Worm (Caenorhabditis elegans) whole organism, L1 larva: Measurements from ENCODE around the gene W02H5.2.

ENCODE experiments used
- C16A3.4 ChIP-seq: fragments of 150-350 bp; optimal IDR thresholded peaks from 2 replicates; lab custom pipeline; 2014; ENCODE audit warnings: missing biosample characterization, missing genetic modification characterization
- C34B4.2 ChIP-seq: sonication (generic microtip); optimal IDR thresholded peaks from 2 replicates; lab custom pipeline; 2017; ENCODE audit warnings: mild to moderate bottlenecking, missing genetic modification characterization, missing compliant biosample characterization
- F16B12.6 ChIP-seq: fragments of 150-350 bp; optimal IDR thresholded peaks from 2 replicates; lab custom pipeline; 2014; ENCODE audit warnings: missing biosample characterization, missing genetic modification characterization
- Y116A8C.19 ChIP-seq: sonication (generic microtip); optimal IDR thresholded peaks from 2 replicates; lab custom pipeline; 2016; ENCODE audit warnings: missing compliant biosample characterization, missing genetic modification characterization, borderline replicate concordance
- aha-1 ChIP-seq: fragments of 150-350 bp; optimal IDR thresholded peaks from 2 replicates; lab custom pipeline; 2014; ENCODE audit warnings: missing biosample characterization, missing genetic modification characterization
- alr-1 ChIP-seq: fragments of 200-800 bp; sonication (Bioruptor generic); optimal IDR thresholded peaks from 2 replicates; lab custom pipeline; 2018; ENCODE audit warnings: borderline replicate concordance, mild to moderate bottlenecking, missing genetic modification characterization, missing compliant biosample characterization
- ama-1 ChIP-seq: fragments of 150-350 bp; optimal IDR thresholded peaks from 2 replicates; lab custom pipeline; 2014
- ceh-63 ChIP-seq: fragments of 200-800 bp; sonication (Bioruptor generic); optimal IDR thresholded peaks from 2 replicates; lab custom pipeline; 2018; ENCODE audit warnings: mild to moderate bottlenecking, missing genetic modification characterization, missing compliant biosample characterization
- ceh-82 ChIP-seq, 3 experiments: fragments of 150-350 bp in 1 of 3; sonication (generic microtip) in 2 of 3; optimal IDR thresholded peaks; 2 replicates each; lab custom pipeline; 2014 to 2017; ENCODE audit warnings: missing biosample characterization in 3 of 3, missing genetic modification characterization in 3 of 3
- ceh-88 ChIP-seq: fragments of 200-800 bp; sonication (Bioruptor generic); IDR thresholded peaks from 2 replicates; pipeline ENCODE4 v1.3.6; 2022; ENCODE audit warnings: missing genetic modification characterization, missing compliant biosample characterization
- ces-1 ChIP-seq: fragments of 150-350 bp; optimal IDR thresholded peaks from 2 replicates; lab custom pipeline; 2014; ENCODE audit warnings: missing biosample characterization, missing genetic modification reagents, missing genetic modification characterization
- dsc-1 ChIP-seq: sonication (generic microtip); optimal IDR thresholded peaks from 2 replicates; lab custom pipeline; 2016; ENCODE audit warnings: mild to moderate bottlenecking, missing genetic modification characterization, missing compliant biosample characterization
- efl-1 ChIP-seq, 4 experiments: fragments of 150-350 bp; optimal IDR thresholded peaks in 3 of 4; peaks in 1 of 4; 1 replicate in 1 of 4; 2 replicates in 3 of 4; lab custom pipeline; 2014; ENCODE audit warnings: missing biosample characterization in 2 of 4, missing genetic modification characterization in 2 of 4, missing genetic modification reagents in 2 of 4
- efl-3 ChIP-seq: fragments of 200-800 bp; sonication (Bioruptor generic); optimal IDR thresholded peaks from 2 replicates; lab custom pipeline; 2018; ENCODE audit warnings: mild to moderate bottlenecking, missing genetic modification characterization, missing compliant biosample characterization
- egl-27 ChIP-seq, 2 experiments: fragments of 150-350 bp in 1 of 2; sonication (generic microtip); optimal IDR thresholded peaks; 3 replicates each; lab custom pipeline; 2017 to 2018; ENCODE audit warnings: missing biosample characterization in 2 of 2, missing genetic modification characterization in 2 of 2, missing genetic modification reagents in 2 of 2
- elt-2 ChIP-seq: sonication (generic microtip); optimal IDR thresholded peaks from 2 replicates; lab custom pipeline; 2016; ENCODE audit warnings: missing genetic modification characterization, mild to moderate bottlenecking, inconsistent platforms, missing compliant biosample characterization, missing genetic modification reagents
- ets-5 ChIP-seq: fragments of 200-800 bp; sonication (Bioruptor generic); IDR thresholded peaks from 2 replicates; pipeline ENCODE4 v1.3.6; 2022; ENCODE audit warnings: missing genetic modification characterization, missing compliant biosample characterization
- fkh-8 ChIP-seq: sonication (generic microtip); optimal IDR thresholded peaks from 2 replicates; lab custom pipeline; 2016; ENCODE audit warnings: mild to moderate bottlenecking, missing genetic modification characterization, missing compliant biosample characterization
- fos-1 ChIP-seq: fragments of 150-350 bp; optimal IDR thresholded peaks from 2 replicates; lab custom pipeline; 2014; ENCODE audit warnings: missing biosample characterization, missing genetic modification characterization
- hlh-4 ChIP-seq: sonication (generic microtip); optimal IDR thresholded peaks from 2 replicates; lab custom pipeline; 2016; ENCODE audit warnings: mild to moderate bottlenecking, missing genetic modification characterization, missing compliant biosample characterization
- irx-1 ChIP-seq: sonication (generic microtip); optimal IDR thresholded peaks from 2 replicates; lab custom pipeline; 2016; ENCODE audit warnings: missing genetic modification characterization, missing compliant biosample characterization
- lin-35 ChIP-seq, 2 experiments: fragments of 150-350 bp; optimal IDR thresholded peaks; 2 replicates each; lab custom pipeline; 2014; ENCODE audit warnings: missing biosample characterization in 2 of 2, missing genetic modification characterization in 2 of 2, missing genetic modification reagents in 2 of 2
- lin-39 ChIP-seq: fragments of 150-350 bp; optimal IDR thresholded peaks from 2 replicates; lab custom pipeline; 2014; ENCODE audit warnings: missing biosample characterization, missing genetic modification reagents, missing genetic modification characterization
- lir-3 ChIP-seq: sonication (generic microtip); optimal IDR thresholded peaks from 2 replicates; lab custom pipeline; 2016; ENCODE audit warnings: mild to moderate bottlenecking, missing genetic modification characterization, moderate library complexity, missing compliant biosample characterization; ENCODE audit not compliant: poor library complexity
- mef-2 ChIP-seq: fragments of 150-350 bp; optimal IDR thresholded peaks from 2 replicates; lab custom pipeline; 2014; ENCODE audit warnings: missing biosample characterization, missing genetic modification characterization
- mep-1 ChIP-seq: fragments of 150-350 bp; optimal IDR thresholded peaks from 2 replicates; lab custom pipeline; 2014; ENCODE audit warnings: missing biosample characterization, missing genetic modification characterization
- nhr-11 ChIP-seq: fragments of 150-350 bp; optimal IDR thresholded peaks from 2 replicates; lab custom pipeline; 2014; ENCODE audit warnings: missing biosample characterization, missing genetic modification characterization
- nhr-28 ChIP-seq: fragments of 150-350 bp; optimal IDR thresholded peaks from 2 replicates; lab custom pipeline; 2014; ENCODE audit warnings: missing biosample characterization, missing genetic modification characterization
- nhr-71 ChIP-seq: sonication (generic microtip); optimal IDR thresholded peaks from 2 replicates; lab custom pipeline; 2016; ENCODE audit warnings: mild to moderate bottlenecking, missing genetic modification characterization, moderate library complexity, missing compliant biosample characterization
- nhr-76 ChIP-seq: sonication (generic microtip); optimal IDR thresholded peaks from 2 replicates; lab custom pipeline; 2017; ENCODE audit warnings: missing biosample characterization, missing genetic modification characterization
- nhr-84 ChIP-seq: sonication (generic microtip); optimal IDR thresholded peaks from 2 replicates; lab custom pipeline; 2017; ENCODE audit warnings: missing biosample characterization, missing genetic modification characterization
- nhr-90 ChIP-seq: sonication (generic microtip); optimal IDR thresholded peaks from 2 replicates; lab custom pipeline; 2016; ENCODE audit warnings: mild to moderate bottlenecking, missing genetic modification characterization, missing compliant biosample characterization; ENCODE audit not compliant: poor library complexity
- pax-3 ChIP-seq: fragments of 200-800 bp; sonication (Bioruptor generic); optimal IDR thresholded peaks from 2 replicates; lab custom pipeline; 2018; ENCODE audit warnings: mild to moderate bottlenecking, missing genetic modification characterization, moderate library complexity, missing compliant biosample characterization
- rnt-1 ChIP-seq: sonication (generic microtip); optimal IDR thresholded peaks from 2 replicates; lab custom pipeline; 2016; ENCODE audit warnings: mild to moderate bottlenecking, missing genetic modification characterization, moderate library complexity, missing compliant biosample characterization
- skn-1 ChIP-seq: fragments of 150-350 bp; optimal IDR thresholded peaks from 2 replicates; lab custom pipeline; 2014; ENCODE audit warnings: missing biosample characterization, missing genetic modification characterization
- sox-4 ChIP-seq: sonication (generic microtip); optimal IDR thresholded peaks from 2 replicates; lab custom pipeline; 2016; ENCODE audit warnings: missing genetic modification characterization, missing compliant biosample characterization
- sptf-1 ChIP-seq: fragments of 150-350 bp; optimal IDR thresholded peaks from 2 replicates; lab custom pipeline; 2014; ENCODE audit warnings: missing biosample characterization, missing genetic modification characterization
- swsn-7 ChIP-seq: sonication (generic microtip); optimal IDR thresholded peaks from 2 replicates; lab custom pipeline; 2016; ENCODE audit warnings: missing genetic modification characterization, missing compliant biosample characterization
- tlp-1 ChIP-seq: fragments of 150-350 bp; optimal IDR thresholded peaks from 2 replicates; lab custom pipeline; 2014; ENCODE audit warnings: missing biosample characterization, missing genetic modification characterization
- unc-62 ChIP-seq: fragments of 150-350 bp; optimal IDR thresholded peaks from 2 replicates; lab custom pipeline; 2014; ENCODE audit warnings: missing biosample characterization, missing genetic modification reagents, missing genetic modification characterization
- unc-86 ChIP-seq: sonication (generic microtip); optimal IDR thresholded peaks from 2 replicates; lab custom pipeline; 2016; ENCODE audit warnings: missing genetic modification characterization, missing compliant biosample characterization
- vab-15 ChIP-seq: sonication (generic microtip); optimal IDR thresholded peaks from 2 replicates; lab custom pipeline; 2017; ENCODE audit warnings: missing genotype, mild to moderate bottlenecking, missing genetic modification characterization, missing compliant biosample characterization
- xbp-1 ChIP-seq: sonication (generic microtip); optimal IDR thresholded peaks from 2 replicates; lab custom pipeline; 2016; ENCODE audit warnings: missing genetic modification characterization, missing compliant biosample characterization
- zag-1 ChIP-seq: fragments of 150-350 bp; optimal IDR thresholded peaks from 2 replicates; lab custom pipeline; 2014; ENCODE audit warnings: missing biosample characterization, missing genetic modification characterization
- zip-4 ChIP-seq: fragments of 200-800 bp; sonication (Bioruptor generic); optimal IDR thresholded peaks from 2 replicates; lab custom pipeline; 2018; ENCODE audit warnings: mild to moderate bottlenecking, missing genetic modification characterization, moderate library complexity, missing compliant biosample characterization

The W02H5.2 gene

DNA sequence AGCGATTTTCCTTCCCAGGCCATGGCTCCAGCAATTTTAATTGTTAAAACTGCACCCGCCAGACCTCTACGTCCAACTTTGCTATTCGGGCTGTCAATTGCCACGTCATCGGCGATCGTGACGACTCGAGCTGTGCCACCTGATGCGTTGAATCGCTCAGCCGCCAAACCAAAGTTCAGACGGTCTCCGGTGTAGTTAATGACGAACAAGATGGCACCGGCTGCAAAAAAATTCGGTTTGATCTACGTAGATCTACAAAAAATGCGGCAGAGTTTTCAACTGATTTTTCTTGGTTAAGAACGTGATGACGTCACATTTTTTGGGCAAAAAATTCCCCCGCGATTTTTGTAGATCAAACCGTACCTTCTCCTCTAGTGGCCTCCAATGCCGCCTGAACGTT lies 11.8 kb downstream of the W02H5.2 start:
- TF ChIP-seq swsn-7 (tag; lab: Kevin White, UChicago) = no peak
- TF ChIP-seq lir-3 (tag; lab: Kevin White, UChicago) = no peak
- TF ChIP-seq dsc-1 (tag; lab: Kevin White, UChicago) = no peak
- TF ChIP-seq irx-1 (tag; lab: Kevin White, UChicago) = no peak
- no peak for TF ChIP-seq efl-3
- TF ChIP-seq ces-1 (GFP tag; lab: Kevin White, UChicago) = no peak
- TF ChIP-seq efl-1 (optimal IDR thresholded peaks at IDR 0.05; lab: Kevin White, UChicago) = no peak
- TF ChIP-seq efl-1 (GFP tag; optimal IDR thresholded peaks at IDR 0.05 in 1 of 2; lab: Kevin White, UChicago) = peak in 1 of 2 experiments; percentile 49

DNA sequence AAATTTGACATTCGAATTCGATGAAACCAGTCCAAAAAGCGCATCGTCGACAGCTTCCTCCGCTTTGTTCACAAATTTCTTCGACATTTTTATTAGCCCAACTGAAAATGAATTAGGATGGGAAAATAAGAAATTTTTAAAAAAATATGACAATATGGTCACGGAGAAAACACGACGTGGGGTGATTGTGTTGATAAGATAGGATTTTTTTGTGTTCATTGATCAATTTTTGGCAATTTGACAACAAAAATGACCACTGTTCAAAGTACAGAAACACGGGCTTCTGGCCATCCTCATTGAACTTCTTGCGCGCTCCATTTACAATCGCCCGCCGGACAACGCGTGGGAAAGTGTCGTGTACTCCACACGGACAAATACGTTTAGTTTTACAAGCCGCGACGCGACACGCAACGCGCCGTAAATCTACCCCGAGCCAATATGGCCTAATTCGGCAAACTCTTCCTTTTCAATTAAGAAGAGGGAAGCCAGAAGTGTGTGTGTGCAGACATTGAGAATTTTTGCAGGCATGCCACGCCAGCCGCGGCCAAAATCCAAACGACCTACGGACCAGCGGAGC lies 13.5 kb downstream of the W02H5.2 start, which contains the start of the genes W02H5.8 and angl-1:
Gene W02H5.8 (minus strand): TSS at position 101 of the 577 bp plus-strand sequence.
Gene angl-1 (plus strand): TSS at position 527 of the 577 bp plus-strand sequence.
- TF ChIP-seq efl-1 (optimal IDR thresholded peaks at IDR 0.05; lab: Kevin White, UChicago) = no peak
- peak in 1 of 2 experiments; percentile 89 for TF ChIP-seq efl-1 (GFP tag; optimal IDR thresholded peaks at IDR 0.05 in 1 of 2; lab: Kevin White, UChicago)
- no peak for TF ChIP-seq nhr-11 (tag; lab: Kevin White, UChicago)

DNA sequence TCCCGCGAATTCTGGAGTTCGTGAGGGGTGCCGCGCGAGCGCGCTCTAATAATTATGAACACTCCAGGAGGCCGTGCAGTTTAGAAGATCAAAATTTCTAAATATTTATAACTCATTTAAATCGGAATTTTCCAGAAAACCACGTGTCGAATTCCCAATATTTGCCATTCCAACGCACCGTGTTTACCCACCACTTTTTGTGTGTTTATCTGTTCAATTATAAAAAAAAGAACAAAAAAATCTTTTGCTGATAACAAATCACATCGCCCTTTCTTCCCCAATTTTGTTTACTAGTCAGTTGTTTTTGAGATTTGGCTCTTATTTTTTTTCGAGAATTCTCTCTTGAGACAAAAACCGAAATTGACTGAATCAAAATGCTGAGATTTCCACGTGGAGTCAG lies 17.0 kb downstream of the W02H5.2 start:
- TF ChIP-seq nhr-28 (tag; lab: Kevin White, UChicago) (no peak), efl-1 (optimal IDR thresholded peaks at IDR 0.05; lab: Kevin White, UChicago) (no peak), efl-1 (GFP tag; optimal IDR thresholded peaks at IDR 0.05 in 1 of 2; lab: Kevin White, UChicago) (peak in 1 of 2 experiments; percentile 48)

DNA sequence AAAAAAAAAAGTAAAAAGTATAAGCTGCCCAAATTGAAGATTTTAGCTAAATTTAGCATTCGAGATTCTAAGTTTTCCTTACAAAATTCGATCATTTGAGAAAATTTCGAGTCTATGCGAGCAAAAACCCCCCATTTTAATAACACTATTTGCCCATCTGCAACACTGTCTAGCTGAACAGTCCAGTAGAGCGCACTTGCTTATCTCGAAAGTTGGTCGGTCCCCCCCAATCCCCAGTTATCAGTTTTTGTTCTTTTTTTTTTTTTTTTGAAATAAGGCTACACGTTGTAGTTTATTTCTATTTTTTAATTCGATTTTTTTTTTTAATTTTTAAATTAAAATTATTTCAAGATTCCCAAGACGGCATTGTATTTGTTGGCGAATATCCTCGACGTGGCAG lies 18.5 kb downstream of the W02H5.2 start:
- TF ChIP-seq tlp-1 (tag; lab: Kevin White, UChicago) (no peak), mef-2 (no peak), hlh-4 (tag; lab: Kevin White, UChicago) (no peak), mep-1 (no peak), nhr-76 (tag; lab: Kevin White, UChicago) (no peak), egl-27 (tag; optimal IDR thresholded peaks at IDR 0.05; lab: Kevin White, UChicago) (no peak), aha-1 (tag; lab: Kevin White, UChicago) (no peak), lin-35 (GFP tag; optimal IDR thresholded peaks at IDR 0.05; lab: Kevin White, UChicago) (peak in 1 of 2 experiments; percentile 51), ceh-63 (GFP tag; lab: Kevin White, UChicago) (no peak), vab-15 (tag; lab: Kevin White, UChicago) (no peak), nhr-28 (tag; lab: Kevin White, UChicago) (no peak), xbp-1 (tag; lab: Kevin White, UChicago) (peak; percentile 1), efl-3 (no peak), ceh-88 (GFP tag; lab: Robert Waterston, UW) (no peak), sox-4 (tag; lab: Kevin White, UChicago) (no peak), F16B12.6 (no peak), C16A3.4 (tag; lab: Kevin White, UChicago) (no peak), ets-5 (GFP tag; lab: Robert Waterston, UW) (no peak), sptf-1 (tag; lab: Kevin White, UChicago) (no peak), rnt-1 (tag; lab: Kevin White, UChicago) (no peak), fos-1 (tag; lab: Kevin White, UChicago) (no peak), unc-86 (tag; lab: Kevin White, UChicago) (no peak), irx-1 (tag; lab: Kevin White, UChicago) (no peak), nhr-71 (peak; percentile 27), elt-2 (tag; lab: Kevin White, UChicago) (peak; percentile 41), lin-39 (tag; lab: Kevin White, UChicago) (no peak), zip-4 (GFP tag; lab: Kevin White, UChicago) (no peak), ceh-82 (tag; optimal IDR thresholded peaks at IDR 0.05; lab: Kevin White, UChicago) (no peak), alr-1 (tag; lab: Kevin White, UChicago) (no peak), Y116A8C.19 (tag; lab: Kevin White, UChicago) (no peak), zag-1 (tag; lab: Kevin White, UChicago) (no peak), ama-1 (lab: Kevin White, UChicago) (no peak), C34B4.2 (no peak), lir-3 (tag; lab: Kevin White, UChicago) (no peak), nhr-90 (no peak), pax-3 (tag; lab: Kevin White, UChicago) (no peak), fkh-8 (tag; lab: Kevin White, UChicago) (no peak), nhr-84 (tag; lab: Kevin White, UChicago) (no peak), skn-1 (tag; lab: Kevin White, UChicago) (no peak), unc-62 (GFP tag; lab: Kevin White, UChicago) (no peak)
